Fruit fly (Drosophila melanogaster) whole organism, embryonic: ENCODE measurements around the gene CG1575.
A peak's percentile ranks its signal among the peaks of the same experiment; 100 is the strongest.

Experiments
- ATbp ChIP-seq: fragments of 200-800 bp; sonication (Bioruptor generic); optimal IDR thresholded peaks from 2 replicates; lab custom pipeline; 2017; ENCODE audit warnings: missing biosample characterization, mild to moderate bottlenecking, missing genetic modification characterization, missing genetic modification reagents
- Atf6 ChIP-seq: fragments of 200-800 bp; sonication (Bioruptor generic); IDR thresholded peaks from 2 replicates; pipeline ENCODE4 v1.3.6; 2022; ENCODE audit warnings: missing biosample characterization, missing genetic modification characterization
- CG10267 ChIP-seq: fragments of 200-800 bp; sonication (Bioruptor generic); optimal IDR thresholded peaks from 2 replicates; lab custom pipeline; 2018; ENCODE audit warnings: missing biosample characterization, mild to moderate bottlenecking, missing genetic modification characterization, moderate library complexity
- CG10274 ChIP-seq: fragments of 200-800 bp; sonication (Bioruptor generic); optimal IDR thresholded peaks from 3 replicates; lab custom pipeline; 2017; ENCODE audit warnings: missing biosample characterization, mild to moderate bottlenecking, missing genetic modification characterization
- CG10321 ChIP-seq: fragments of 200-800 bp; sonication (Bioruptor generic); IDR thresholded peaks from 2 replicates; pipeline ENCODE4 v1.3.6; 2022; ENCODE audit warnings: missing biosample characterization, missing genetic modification characterization
- CG10654 ChIP-seq: fragments of 200-800 bp; sonication (Bioruptor generic); optimal IDR thresholded peaks from 2 replicates; lab custom pipeline; 2016; ENCODE audit warnings: missing biosample characterization, missing genetic modification characterization
- CG11696 ChIP-seq: fragments of 200-800 bp; sonication (Bioruptor generic); IDR thresholded peaks from 2 replicates; pipeline ENCODE4 v1.3.6; 2022; ENCODE audit warnings: missing biosample characterization, missing genetic modification characterization
- CG11723 ChIP-seq: fragments of 200-800 bp; sonication (Bioruptor generic); optimal IDR thresholded peaks from 2 replicates; lab custom pipeline; 2017; ENCODE audit warnings: missing biosample characterization, mild to moderate bottlenecking, missing genetic modification characterization
- CG12071 ChIP-seq: fragments of 200-800 bp; sonication (Bioruptor generic); optimal IDR thresholded peaks from 3 replicates; lab custom pipeline; 2018; ENCODE audit warnings: missing biosample characterization, mild to moderate bottlenecking, missing genetic modification characterization
- CG12299 ChIP-seq: fragments of 200-800 bp; sonication (Bioruptor generic); optimal IDR thresholded peaks from 2 replicates; lab custom pipeline; 2018; ENCODE audit warnings: missing biosample characterization, mild to moderate bottlenecking, missing genetic modification characterization
- CG13287 ChIP-seq: fragments of 200-800 bp; sonication (Bioruptor generic); IDR thresholded peaks from 2 replicates; pipeline ENCODE4 v1.3.6; 2022; ENCODE audit warnings: missing biosample characterization, missing genetic modification characterization; ENCODE audit not compliant: partially characterized antibody
- CG13775 ChIP-seq: fragments of 200-800 bp; sonication (Bioruptor generic); optimal IDR thresholded peaks from 3 replicates; lab custom pipeline; 2017; ENCODE audit warnings: missing biosample characterization, mild to moderate bottlenecking, missing genetic modification characterization
- CG15011 ChIP-seq: fragments of 200-800 bp; sonication (Bioruptor generic); optimal IDR thresholded peaks from 3 replicates; lab custom pipeline; 2018; ENCODE audit warnings: missing biosample characterization, mild to moderate bottlenecking, missing genetic modification characterization
- CG16813 ChIP-seq: fragments of 200-800 bp; sonication (Bioruptor generic); IDR thresholded peaks from 3 replicates; pipeline ENCODE4 v1.3.6; 2022; ENCODE audit warnings: missing biosample characterization, missing genetic modification characterization; ENCODE audit not compliant: partially characterized antibody
- CG1832 ChIP-seq: fragments of 200-800 bp; sonication (Bioruptor generic); optimal IDR thresholded peaks from 2 replicates; lab custom pipeline; 2017; ENCODE audit warnings: missing biosample characterization, mild to moderate bottlenecking, missing genetic modification characterization, inconsistent platforms
- CG30020 ChIP-seq: fragments of 200-800 bp; optimal IDR thresholded peaks from 2 replicates; lab custom pipeline; 2019; ENCODE audit warnings: missing biosample characterization, mild to moderate bottlenecking, missing genetic modification characterization, moderate library complexity
- CG3726 ChIP-seq: fragments of 200-800 bp; sonication (Bioruptor generic); IDR thresholded peaks from 3 replicates; pipeline ENCODE4, ENCODE4 v1.3.6; 2022; ENCODE audit warnings: missing biosample characterization, missing genetic modification characterization
- CG4424 ChIP-seq: fragments of 200-800 bp; sonication (Bioruptor generic); optimal IDR thresholded peaks from 3 replicates; lab custom pipeline; 2016; ENCODE audit warnings: missing biosample characterization, missing genetic modification characterization
- CG6254 ChIP-seq: fragments of 200-800 bp; sonication (Bioruptor generic); optimal IDR thresholded peaks from 3 replicates; lab custom pipeline; 2017; ENCODE audit warnings: mild to moderate bottlenecking, missing biosample characterization, missing genetic modification reagents, missing genetic modification characterization
- CG7786 ChIP-seq: fragments of 200-800 bp; sonication (Bioruptor generic); optimal IDR thresholded peaks from 2 replicates; lab custom pipeline; 2016; ENCODE audit warnings: missing biosample characterization, missing genetic modification characterization
- CG8388 ChIP-seq: fragments of 200-800 bp; sonication (Bioruptor generic); optimal IDR thresholded peaks from 2 replicates; lab custom pipeline; 2019; ENCODE audit warnings: missing biosample characterization, mild to moderate bottlenecking, missing genetic modification characterization, moderate library complexity
- CG9727 ChIP-seq: fragments of 200-800 bp; sonication (Bioruptor generic); optimal IDR thresholded peaks from 3 replicates; lab custom pipeline; 2017; ENCODE audit warnings: missing biosample characterization, mild to moderate bottlenecking, missing genetic modification characterization
- CG9876 ChIP-seq: fragments of 200-800 bp; sonication (Bioruptor generic); optimal IDR thresholded peaks from 2 replicates; lab custom pipeline; 2016; ENCODE audit warnings: missing biosample characterization, missing genetic modification characterization
- Deaf1 ChIP-seq: fragments of 200-800 bp; optimal IDR thresholded peaks from 3 replicates; lab custom pipeline; 2019; ENCODE audit warnings: missing biosample characterization, mild to moderate bottlenecking, missing genetic modification characterization, moderate library complexity
- Fer1 ChIP-seq: fragments of 200-800 bp; sonication (Bioruptor generic); optimal IDR thresholded peaks from 2 replicates; lab custom pipeline; 2017; ENCODE audit warnings: missing biosample characterization, mild to moderate bottlenecking, missing genetic modification characterization
- Fer2 ChIP-seq: fragments of 200-800 bp; sonication (Bioruptor generic); optimal IDR thresholded peaks from 2 replicates; lab custom pipeline; 2018; ENCODE audit warnings: missing biosample characterization, mild to moderate bottlenecking, missing genetic modification characterization, moderate library complexity
- Mrtf ChIP-seq: fragments of 200-800 bp; sonication (Bioruptor generic); IDR thresholded peaks from 3 replicates; pipeline ENCODE4 v1.3.6; 2022; ENCODE audit warnings: missing biosample characterization, missing genetic modification characterization
- Opbp ChIP-seq: fragments of 200-800 bp; sonication (Bioruptor generic); IDR thresholded peaks from 3 replicates; pipeline ENCODE4 v1.3.6; 2022; ENCODE audit warnings: missing biosample characterization, missing genetic modification characterization; ENCODE audit not compliant: partially characterized antibody
- Pdp1 ChIP-seq, 2 experiments: fragments of 200-800 bp; sonication (Bioruptor generic); optimal IDR thresholded peaks; 3 replicates each; lab custom pipeline; 2016; ENCODE audit warnings: missing biosample characterization in 2 of 2, missing genetic modification characterization in 2 of 2, mild to moderate bottlenecking in 1 of 2, moderate library complexity in 1 of 2
- Sox102F ChIP-seq: fragments of 200-800 bp; sonication (Bioruptor generic); optimal IDR thresholded peaks from 2 replicates; lab custom pipeline; 2018; ENCODE audit warnings: missing biosample characterization, mild to moderate bottlenecking, missing genetic modification characterization, moderate library complexity
- YL-1 ChIP-seq: fragments of 200-800 bp; sonication (Bioruptor generic); optimal IDR thresholded peaks from 3 replicates; lab custom pipeline; 2017; ENCODE audit warnings: missing biosample characterization, mild to moderate bottlenecking, missing genetic modification characterization
- ab ChIP-seq: fragments of 200-800 bp; sonication (Bioruptor generic); optimal IDR thresholded peaks from 2 replicates; lab custom pipeline; 2016; ENCODE audit warnings: missing biosample characterization, missing genetic modification characterization
- amos ChIP-seq: fragments of 200-800 bp; sonication (Bioruptor generic); IDR thresholded peaks from 2 replicates; pipeline ENCODE4 v1.3.6; 2022; ENCODE audit warnings: missing biosample characterization, missing genetic modification characterization; ENCODE audit not compliant: partially characterized antibody
- dan ChIP-seq: fragments of 200-800 bp; sonication (Bioruptor generic); IDR thresholded peaks from 2 replicates; pipeline ENCODE4 v1.3.6; 2022; ENCODE audit warnings: missing biosample characterization, missing genetic modification characterization
- dm ChIP-seq: fragments of 200-800 bp; sonication (Bioruptor generic); optimal IDR thresholded peaks from 3 replicates; lab custom pipeline; 2016; ENCODE audit warnings: missing biosample characterization, missing genetic modification characterization
- dmrt99B ChIP-seq: fragments of 200-800 bp; sonication (Bioruptor generic); optimal IDR thresholded peaks from 2 replicates; lab custom pipeline; 2018; ENCODE audit warnings: missing biosample characterization, mild to moderate bottlenecking, missing genetic modification characterization, moderate library complexity
- eve ChIP-seq, 2 experiments: fragments of >200 bp; optimal IDR thresholded peaks; 2 replicates each; lab custom pipeline; 2017; ENCODE audit warnings: missing biosample characterization in 2 of 2, missing genetic modification characterization in 2 of 2
- exex ChIP-seq: fragments of 200-800 bp; sonication (Bioruptor generic); optimal IDR thresholded peaks from 4 replicates; lab custom pipeline; 2018; ENCODE audit warnings: missing biosample characterization, mild to moderate bottlenecking, missing genetic modification characterization, moderate library complexity
- gcm2 ChIP-seq: fragments of 200-800 bp; sonication (Bioruptor generic); optimal IDR thresholded peaks from 2 replicates; lab custom pipeline; 2016; ENCODE audit warnings: missing biosample characterization, missing genetic modification characterization
- gro ChIP-seq: fragments of 200-800 bp; sonication (Bioruptor generic); optimal IDR thresholded peaks from 2 replicates; lab custom pipeline; 2016; ENCODE audit warnings: missing biosample characterization, missing genetic modification characterization
- knrl ChIP-seq: fragments of 200-800 bp; sonication (Bioruptor generic); IDR thresholded peaks from 3 replicates; pipeline ENCODE4 v1.3.6; 2022; ENCODE audit warnings: missing biosample characterization, missing genetic modification characterization; ENCODE audit not compliant: partially characterized antibody
- mld ChIP-seq: fragments of 200-800 bp; sonication (Bioruptor generic); IDR thresholded peaks from 3 replicates; pipeline ENCODE4 v1.3.6; 2022; ENCODE audit warnings: missing biosample characterization, missing genetic modification characterization; ENCODE audit not compliant: partially characterized antibody
- pho ChIP-seq: fragments of 200-800 bp; sonication (Bioruptor generic); optimal IDR thresholded peaks from 2 replicates; lab custom pipeline; 2016; ENCODE audit warnings: missing biosample characterization, missing genetic modification characterization
- ranshi ChIP-seq: fragments of 200-800 bp; sonication (Bioruptor generic); IDR thresholded peaks from 2 replicates; pipeline ENCODE4 v1.3.6; 2022; ENCODE audit warnings: missing biosample characterization, missing genetic modification characterization
- sens-2 ChIP-seq: fragments of 200-800 bp; sonication (Bioruptor generic); IDR thresholded peaks from 2 replicates; pipeline ENCODE4 v1.3.6; 2022; ENCODE audit warnings: missing biosample characterization, missing genetic modification characterization
- sim ChIP-seq: fragments of 200-800 bp; sonication (Bioruptor generic); IDR thresholded peaks from 2 replicates; pipeline ENCODE4 v1.3.6; 2022; ENCODE audit warnings: missing biosample characterization, missing genetic modification characterization
- slou ChIP-seq: fragments of 200-800 bp; sonication (Bioruptor generic); optimal IDR thresholded peaks from 3 replicates; lab custom pipeline; 2016; ENCODE audit warnings: missing biosample characterization, missing genetic modification characterization
- sob ChIP-seq: fragments of 200-800 bp; sonication (Bioruptor generic); IDR thresholded peaks from 2 replicates; pipeline ENCODE4 v1.3.6; 2022; ENCODE audit warnings: missing biosample characterization, missing genetic modification characterization
- tgo ChIP-seq: fragments of 200-800 bp; sonication (Bioruptor generic); IDR thresholded peaks from 3 replicates; pipeline ENCODE4 v1.3.6; 2022; ENCODE audit warnings: missing biosample characterization, missing genetic modification characterization
- toy ChIP-seq: fragments of 200-800 bp; sonication (Bioruptor generic); IDR thresholded peaks from 2 replicates; pipeline ENCODE4 v1.3.6; 2022; ENCODE audit warnings: missing biosample characterization, missing genetic modification characterization

Gene CG1575

DNA sequence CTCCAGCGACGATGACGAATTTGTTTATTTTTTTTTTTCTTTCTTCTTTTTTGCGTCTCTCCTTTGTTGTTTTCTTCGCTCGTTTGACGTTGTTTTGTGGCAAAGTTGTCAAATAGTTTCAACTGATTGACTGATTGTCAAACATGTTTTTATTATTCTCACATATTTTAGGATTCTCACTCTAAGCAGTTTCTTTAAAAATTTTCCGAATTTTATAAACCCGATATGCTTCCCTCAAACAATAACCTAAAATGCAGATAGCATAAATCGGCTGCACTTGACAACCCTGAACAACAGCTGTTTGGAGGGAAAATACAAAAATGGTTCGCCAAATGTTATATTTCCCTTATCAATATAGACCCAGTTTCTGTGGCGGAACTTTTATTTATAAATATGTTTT lies 26.7 kb downstream of the CG1575 start, which contains the start of gene CG17982 (continued):
- TF ChIP-seq amos (no peak; the same call in 1 of the 2 replicates), slou (GFP tag; lab: Kevin White, UChicago) (peak; percentile 43), CG12299 (peak; percentile 86), gro (peak; percentile 89), CG15011 (GFP tag; lab: Kevin White, UChicago) (no peak), dan (GFP tag; lab: Robert Waterston, UW) (no peak), sim (GFP tag; lab: Robert Waterston, UW) (no peak), dm (GFP tag; lab: Kevin White, UChicago) (peak; percentile 61), Atf6 (GFP tag; lab: Robert Waterston, UW) (peak; percentile 84), toy (GFP tag; lab: Robert Waterston, UW) (0 out of 2 replicates have a peak, but pooled peaks have one; percentile 34), gcm2 (GFP tag; lab: Kevin White, UChicago) (no peak), YL-1 (GFP tag; lab: Kevin White, UChicago) (peak; percentile 79), CG30020 (tag; lab: Kevin White, UChicago) (peak; percentile 64), dmrt99B (peak; percentile 84), CG10267 (tag; lab: Kevin White, UChicago) (peak; percentile 80), ranshi (GFP tag; lab: Robert Waterston, UW) (peak; percentile 82), sob (GFP tag; lab: Robert Waterston, UW) (peak; percentile 86), CG8388 (GFP tag; lab: Kevin White, UChicago) (peak; percentile 79), ab (GFP tag; lab: Kevin White, UChicago) (peak; percentile 18), CG13287 (GFP tag; lab: Robert Waterston, UW) (no peak; the same call in 1 of the 2 replicates), CG10274 (peak; percentile 16), exex (no peak), CG11696 (GFP tag; lab: Robert Waterston, UW) (peak; percentile 37; the same call in 1 of the 2 replicates), CG11723 (GFP tag; lab: Kevin White, UChicago) (peak; percentile 64), CG13775 (peak; percentile 78), sens-2 (GFP tag; lab: Robert Waterston, UW) (no peak), CG6254 (GFP tag; lab: Kevin White, UChicago) (peak; percentile 45), ATbp (GFP tag; lab: Kevin White, UChicago) (peak; percentile 79), Opbp (GFP tag; lab: Robert Waterston, UW) (no peak), CG3726 (GFP tag; lab: Robert Waterston, UW) (peak; percentile 68; the same call in 1 of the 3 replicates), CG1832 (GFP tag; lab: Kevin White, UChicago) (no peak), eve (GFP tag; optimal IDR thresholded peaks at IDR 0.05; lab: Kevin White, UChicago) (no peak), Fer1 (GFP tag; lab: Kevin White, UChicago) (peak; percentile 88), CG12071 (GFP tag; lab: Kevin White, UChicago) (peak; percentile 76), CG7786 (peak; percentile 87), knrl (no peak), tgo (GFP tag; lab: Robert Waterston, UW) (peak; percentile 83), Fer2 (tag; lab: Kevin White, UChicago) (peak; percentile 80), CG16813 (no peak), CG10654 (GFP tag; lab: Kevin White, UChicago) (peak; percentile 73), Mrtf (GFP tag; lab: Robert Waterston, UW) (peak; percentile 78), pho (GFP tag; lab: Kevin White, UChicago) (peak; percentile 74), CG4424 (GFP tag; lab: Kevin White, UChicago) (peak; percentile 82), Sox102F (GFP tag; lab: Kevin White, UChicago) (peak; percentile 89), mld (GFP tag; lab: Robert Waterston, UW) (no peak), Pdp1 (GFP tag; optimal IDR thresholded peaks at IDR 0.05; lab: Kevin White, UChicago) (peak; percentile 77 to 84), CG9876 (GFP tag; lab: Kevin White, UChicago) (peak; percentile 62), CG10321 (GFP tag; lab: Robert Waterston, UW) (no peak), Deaf1 (peak; percentile 60), CG9727 (GFP tag; lab: Kevin White, UChicago) (peak; percentile 79)
